Worm (Caenorhabditis elegans): ENCODE measurements around the gene F41G3.21.

F41G3.21 gene

ce11 chrII:6734674-6735073 is 18.1 kb downstream of the F41G3.21 start, which contains the start of gene T14B4.3 (continued):
- TF ChIP-seq che-1 (tag; optimal IDR thresholded peaks at IDR 0.05) (no peak), pax-1 (tag; optimal IDR thresholded peaks at IDR 0.05) (peak; percentile 6), ceh-14 (tag; optimal IDR thresholded peaks at IDR 0.05) (peak; percentile 69), ztf-16 (tag; optimal IDR thresholded peaks at IDR 0.05) (peak; percentile 39), Y22D7AL.16 (tag; optimal IDR thresholded peaks at IDR 0.05) (no peak), mec-3 (tag; optimal IDR thresholded peaks at IDR 0.05; ENCODE audit: borderline replicate concordance) (no peak), lim-6 (tag; optimal IDR thresholded peaks at IDR 0.05) (peak; percentile 48), sox-2 (GFP tag; IDR thresholded peaks at IDR 0.05) (no peak)

ce11 chrII:6733718-6734117 is 19.0 kb downstream of the F41G3.21 start, which contains the start of gene T14B4.9:
TSS of gene T14B4.9 (minus strand) at chrII:6733818.
- TF ChIP-seq pha-4 (tag; optimal IDR thresholded peaks at IDR 0.05) (no peak), gmeb-2 (tag; optimal IDR thresholded peaks at IDR 0.05) (no peak)

- TF ChIP-seq unc-42 (tag; optimal IDR thresholded peaks at IDR 0.05) (peak; percentile 57), dmd-4 (tag; optimal IDR thresholded peaks at IDR 0.05; ENCODE audit: borderline replicate concordance) (no peak), nfya-1 (tag; optimal IDR thresholded peaks at IDR 0.05) (peak; percentile 12), ets-4 (tag; optimal IDR thresholded peaks at IDR 0.05) (no peak), elt-2 (tag; optimal IDR thresholded peaks at IDR 0.05) (peak; percentile 2), ceh-31 (tag; optimal IDR thresholded peaks at IDR 0.05) (peak; percentile 31), ceh-18 (tag; optimal IDR thresholded peaks at IDR 0.05) (no peak), tbx-2 (tag; optimal IDR thresholded peaks at IDR 0.05) (peak; percentile 21), unc-55 (GFP tag; optimal IDR thresholded peaks at IDR 0.05) (peak; percentile 63), ttx-3 (tag; optimal IDR thresholded peaks at IDR 0.05) (no peak)
Measured at ce11 chrII:6729331-6729730, 23.4 kb downstream of the F41G3.21 start, which contains the start of gene T14B4.8. TSS of gene T14B4.8 (minus strand) at chrII:6729390.

ce11 chrII:6726814-6727213 is 25.9 kb downstream of the F41G3.21 start:
- TF ChIP-seq elt-4 (tag; optimal IDR thresholded peaks at IDR 0.05), result no peak

- TF ChIP-seq hlh-15 (tag; optimal IDR thresholded peaks at IDR 0.05) (peak; percentile 51), ceh-18 (tag; optimal IDR thresholded peaks at IDR 0.05) (peak; percentile 15), hlh-30 (tag; optimal IDR thresholded peaks at IDR 0.05; ENCODE audit: insufficient read depth) (no peak), Y22D7AL.16 (tag; optimal IDR thresholded peaks at IDR 0.05) (peak; percentile 31), ceh-2 (tag; optimal IDR thresholded peaks at IDR 0.05) (no peak), elt-2 (tag; optimal IDR thresholded peaks at IDR 0.05) (peak; percentile 17), elt-4 (tag; optimal IDR thresholded peaks at IDR 0.05) (no peak), C38D4.7 (GFP tag; optimal IDR thresholded peaks at IDR 0.05) (peak; percentile 39), dmd-4 (tag; optimal IDR thresholded peaks at IDR 0.05; ENCODE audit: borderline replicate concordance) (peak; percentile 10), tbx-7 (tag; optimal IDR thresholded peaks at IDR 0.05) (no peak), sdc-2 (tag; optimal IDR thresholded peaks at IDR 0.05) (no peak), tbx-2 (tag; optimal IDR thresholded peaks at IDR 0.05) (peak; percentile 10), zip-5 (tag; optimal IDR thresholded peaks at IDR 0.05) (no peak), nhr-11 (tag; optimal IDR thresholded peaks at IDR 0.05) (no peak), fax-1 (tag; optimal IDR thresholded peaks at IDR 0.05) (peak; percentile 9), ceh-24 (tag; optimal IDR thresholded peaks at IDR 0.05) (no peak), K09A11.1 (tag; optimal IDR thresholded peaks at IDR 0.05; ENCODE audit: insufficient read depth) (peak; percentile 11), C08G9.2 (tag; optimal IDR thresholded peaks at IDR 0.05) (no peak), lin-11 (tag; optimal IDR thresholded peaks at IDR 0.05) (peak; percentile 14), mec-3 (tag; optimal IDR thresholded peaks at IDR 0.05; ENCODE audit: borderline replicate concordance) (no peak), T23F11.4 (GFP tag; optimal IDR thresholded peaks at IDR 0.05) (no peak), unc-3 (GFP tag; conservative IDR thresholded peaks at IDR 0.05) (no peak), unc-3 (tag; optimal IDR thresholded peaks at IDR 0.05) (no peak), ceh-14 (tag; optimal IDR thresholded peaks at IDR 0.05) (no peak), ref-2 (tag; optimal IDR thresholded peaks at IDR 0.05) (peak; percentile 21), ceh-31 (tag; optimal IDR thresholded peaks at IDR 0.05) (peak; percentile 28), ceh-34 (tag; optimal IDR thresholded peaks at IDR 0.05) (peak; percentile 96), rnt-1 (tag; optimal IDR thresholded peaks at IDR 0.05) (peak; percentile 28), F13H6.1 (tag; optimal IDR thresholded peaks at IDR 0.05) (no peak), gmeb-2 (tag; optimal IDR thresholded peaks at IDR 0.05) (peak; percentile 20), ceh-19 (GFP tag; optimal IDR thresholded peaks at IDR 0.05) (peak; percentile 74), ceh-6 (GFP tag; optimal IDR thresholded peaks at IDR 0.05) (peak; percentile 13), ceh-45 (GFP tag; IDR thresholded peaks at IDR 0.05) (no peak), ztf-16 (tag; optimal IDR thresholded peaks at IDR 0.05) (peak; percentile 16)
Measured at ce11 chrII:6721581-6721980, 31.2 kb downstream of the F41G3.21 start.
